Fruit fly (Drosophila melanogaster): ENCODE results near the gene CG9331.

The CG9331 gene

dm6 chr2L:20809229-20809628 is 13.4 kb upstream of the CG9331 start:
- peak; percentile 28; the same call in 1 of the 2 replicates for TF ChIP-seq Drgx (GFP tag; IDR thresholded peaks at IDR 0.05)
- no peak for TF ChIP-seq inv (GFP tag; IDR thresholded peaks at IDR 0.05; ENCODE audit: partially characterized antibody)

- TF ChIP-seq vvl (GFP tag; IDR thresholded peaks at IDR 0.05) (0 out of 2 replicates have a peak, but pooled peaks have one; percentile 51), CG6854 (GFP tag; optimal IDR thresholded peaks at IDR 0.05) (no peak), CG6254 (GFP tag; optimal IDR thresholded peaks at IDR 0.05) (no peak), bcd (GFP tag; optimal IDR thresholded peaks at IDR 0.05) (peak; percentile 9), CG32767 (GFP tag; IDR thresholded peaks at IDR 0.05) (no peak; the same call in none of the 2 replicates), CG4820 (GFP tag; optimal IDR thresholded peaks at IDR 0.05) (peak; percentile 41), CG3281 (GFP tag; optimal IDR thresholded peaks at IDR 0.05) (peak; percentile 18), Dad (GFP tag; optimal IDR thresholded peaks at IDR 0.05) (no peak), CG3838 (GFP tag; optimal IDR thresholded peaks at IDR 0.05) (no peak), lab (GFP tag; optimal IDR thresholded peaks at IDR 0.05) (peak; percentile 54), CG11696 (GFP tag; IDR thresholded peaks at IDR 0.05) (peak; percentile 60; the same call in 1 of the 2 replicates), CG14050 (GFP tag; IDR thresholded peaks at IDR 0.05) (peak; percentile 49), sug (tag; optimal IDR thresholded peaks at IDR 0.05) (no peak), CG12155 (GFP tag; optimal IDR thresholded peaks at IDR 0.05) (no peak), CG8478 (optimal IDR thresholded peaks at IDR 0.05) (no peak), CG11093 (GFP tag; IDR thresholded peaks at IDR 0.05) (peak; percentile 36; the same call in 1 of the 3 replicates), CG18619 (GFP tag; optimal IDR thresholded peaks at IDR 0.05) (no peak), CG31388 (GFP tag; optimal IDR thresholded peaks at IDR 0.05) (no peak), bsh (GFP tag; optimal IDR thresholded peaks at IDR 0.05) (peak; percentile 59 to 62), HLH3B (GFP tag; IDR thresholded peaks at IDR 0.05) (peak; percentile 39; the same call in 1 of the 2 replicates), pfk (GFP tag; optimal IDR thresholded peaks at IDR 0.05) (no peak), HmgZ (tag; optimal IDR thresholded peaks at IDR 0.05) (no peak), Bgb (GFP tag; IDR thresholded peaks at IDR 0.05; ENCODE audit: partially characterized antibody) (no peak), jigr1 (GFP tag; IDR thresholded peaks at IDR 0.05) (no peak), kah (GFP tag; optimal IDR thresholded peaks at IDR 0.05) (no peak), zen2 (GFP tag; IDR thresholded peaks at IDR 0.05; ENCODE audit: partially characterized antibody) (no peak), CG6272 (GFP tag; IDR thresholded peaks at IDR 0.05) (no peak), Neu2 (GFP tag; optimal IDR thresholded peaks at IDR 0.05; ENCODE audit: borderline replicate concordance) (no peak), Scr (GFP tag; IDR thresholded peaks at IDR 0.05; ENCODE audit: partially characterized antibody) (no peak), h (optimal IDR thresholded peaks at IDR 0.05) (no peak), CG10274 (GFP tag; optimal IDR thresholded peaks at IDR 0.05) (peak; percentile 9), CG15601 (tag; optimal IDR thresholded peaks at IDR 0.05) (peak; percentile 18), CG2889 (GFP tag; IDR thresholded peaks at IDR 0.05) (no peak), HmgD (GFP tag; optimal IDR thresholded peaks at IDR 0.05) (no peak), kni (GFP tag; optimal IDR thresholded peaks at IDR 0.05) (peak; percentile 55), CG9437 (GFP tag; optimal IDR thresholded peaks at IDR 0.05) (peak; percentile 38), CG33213 (GFP tag; optimal IDR thresholded peaks at IDR 0.05) (no peak), sna (GFP tag; IDR thresholded peaks at IDR 0.05; ENCODE audit: partially characterized antibody) (no peak), CG18764 (GFP tag; optimal IDR thresholded peaks at IDR 0.05) (no peak), lmd (GFP tag; IDR thresholded peaks at IDR 0.05) (peak; percentile 53; the same call in 1 of the 2 replicates), CG2678 (tag; optimal IDR thresholded peaks at IDR 0.05) (peak; percentile 66), hbn (GFP tag; IDR thresholded peaks at IDR 0.05; ENCODE audit: partially characterized antibody) (no peak), pum (GFP tag; optimal IDR thresholded peaks at IDR 0.05) (no peak), CG14014 (GFP tag; IDR thresholded peaks at IDR 0.05) (0 out of 2 replicates have a peak, but pooled peaks have one; percentile 32), CG3065 (GFP tag; optimal IDR thresholded peaks at IDR 0.05) (no peak), CG8359 (GFP tag; optimal IDR thresholded peaks at IDR 0.05; ENCODE audit: borderline replicate concordance) (no peak)
These were observed 11.5 kb upstream of the CG9331 start for dm6 chr2L:20811039-20811652.

Data from whole organism, embryonic.